Fruit fly (Drosophila melanogaster): ENCODE results near the gene Elp1.

Elp1 gene

DNA sequence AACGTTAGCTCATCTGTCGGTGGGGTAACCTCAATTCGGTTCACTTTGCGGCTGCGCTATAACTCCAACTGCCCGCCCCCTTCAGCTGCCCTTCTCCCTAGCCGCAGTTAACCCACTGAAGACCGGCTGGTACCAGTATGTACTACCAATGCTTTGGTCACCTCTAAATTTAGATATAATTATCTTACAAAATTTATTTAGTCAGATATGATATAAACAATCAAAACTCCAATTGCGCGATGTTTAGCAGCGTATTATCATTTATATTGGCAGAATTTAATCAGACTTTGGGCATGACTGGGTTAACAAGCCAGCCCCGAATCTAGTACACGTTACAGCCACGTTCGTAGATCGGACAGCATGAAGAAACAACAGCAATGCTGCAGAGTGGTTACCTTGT is 10.9 kb downstream of the Elp1 start (continued):
- TF ChIP-seq Oaz (GFP tag; IDR thresholded peaks at IDR 0.05), result 0 out of 2 replicates have a peak, but pooled peaks have one; percentile 34
- peak; percentile 42 for TF ChIP-seq odd (GFP tag; optimal IDR thresholded peaks at IDR 0.05)
- peak; percentile 8 for TF ChIP-seq CG9727 (GFP tag; optimal IDR thresholded peaks at IDR 0.05)
- peak; percentile 50; the same call in 1 of the 3 replicates for TF ChIP-seq so (GFP tag; IDR thresholded peaks at IDR 0.05)
- no peak for TF ChIP-seq HmgD (GFP tag; optimal IDR thresholded peaks at IDR 0.05)
- TF ChIP-seq vnd (GFP tag; IDR thresholded peaks at IDR 0.05; ENCODE audit: partially characterized antibody), result no peak
- TF ChIP-seq danr (GFP tag; IDR thresholded peaks at IDR 0.05), result no peak
- peak; percentile 64 for TF ChIP-seq row (GFP tag; IDR thresholded peaks at IDR 0.05)
- TF ChIP-seq CG3838 (GFP tag; optimal IDR thresholded peaks at IDR 0.05), result no peak
- TF ChIP-seq CG7987 (GFP tag; optimal IDR thresholded peaks at IDR 0.05), result no peak
- no peak for TF ChIP-seq gsb (GFP tag; IDR thresholded peaks at IDR 0.05)
- no peak for TF ChIP-seq CG1647 (GFP tag; optimal IDR thresholded peaks at IDR 0.05)
- TF ChIP-seq cas (GFP tag; IDR thresholded peaks at IDR 0.05), result no peak
- TF ChIP-seq disco-r (GFP tag; optimal IDR thresholded peaks at IDR 0.05), result no peak
- peak; percentile 66 for TF ChIP-seq Sox102F (GFP tag; optimal IDR thresholded peaks at IDR 0.05)
- no peak for TF ChIP-seq Dp (GFP tag; optimal IDR thresholded peaks at IDR 0.05)
- no peak for TF ChIP-seq eve (GFP tag; optimal IDR thresholded peaks at IDR 0.05)
- TF ChIP-seq lilli (GFP tag; optimal IDR thresholded peaks at IDR 0.05), result no peak
- peak; percentile 12 for TF ChIP-seq nerfin-1 (tag; optimal IDR thresholded peaks at IDR 0.05)
- TF ChIP-seq PHDP (tag; optimal IDR thresholded peaks at IDR 0.05), result peak; percentile 60
- no peak for TF ChIP-seq pros (GFP tag; optimal IDR thresholded peaks at IDR 0.05)
- no peak for TF ChIP-seq lbe (GFP tag; optimal IDR thresholded peaks at IDR 0.05)
- TF ChIP-seq CG17612 (GFP tag; IDR thresholded peaks at IDR 0.05), result 0 out of 2 replicates have a peak, but pooled peaks have one; percentile 18
- no peak for TF ChIP-seq CG8290 (GFP tag; optimal IDR thresholded peaks at IDR 0.05)
- TF ChIP-seq CG8290 (tag; optimal IDR thresholded peaks at IDR 0.05), result peak in 1 of 2 experiments; percentile 57
- TF ChIP-seq CG11085 (GFP tag; IDR thresholded peaks at IDR 0.05), result no peak
- no peak for TF ChIP-seq Atf-2 (GFP tag; optimal IDR thresholded peaks at IDR 0.05)
- TF ChIP-seq CG4854 (GFP tag; optimal IDR thresholded peaks at IDR 0.05), result peak; percentile 8
- TF ChIP-seq slou (GFP tag; optimal IDR thresholded peaks at IDR 0.05), result no peak
- no peak for TF ChIP-seq slp2 (GFP tag; optimal IDR thresholded peaks at IDR 0.05)
- peak; percentile 59 for TF ChIP-seq CG12391 (tag; optimal IDR thresholded peaks at IDR 0.05)
- peak; percentile 80 for TF ChIP-seq dmrt99B (tag; optimal IDR thresholded peaks at IDR 0.05)
- peak; percentile 61 for TF ChIP-seq CG31441 (GFP tag; IDR thresholded peaks at IDR 0.05)
- TF ChIP-seq twi (tag; optimal IDR thresholded peaks at IDR 0.05), result no peak
- TF ChIP-seq Antp (GFP tag; optimal IDR thresholded peaks at IDR 0.05), result no peak
- no peak for TF ChIP-seq al (GFP tag; IDR thresholded peaks at IDR 0.05)
- peak; percentile 34 for TF ChIP-seq CG30403 (GFP tag; optimal IDR thresholded peaks at IDR 0.05)
- no peak for TF ChIP-seq CG10565 (GFP tag; optimal IDR thresholded peaks at IDR 0.05)
- TF ChIP-seq Lhr (GFP tag; optimal IDR thresholded peaks at IDR 0.05), result no peak
- TF ChIP-seq repo (GFP tag; optimal IDR thresholded peaks at IDR 0.05), result no peak
- TF ChIP-seq CG17912 (GFP tag; optimal IDR thresholded peaks at IDR 0.05), result no peak
- no peak for TF ChIP-seq Nf-YA (GFP tag; IDR thresholded peaks at IDR 0.05)
- TF ChIP-seq cato (GFP tag; optimal IDR thresholded peaks at IDR 0.05; ENCODE audit: borderline replicate concordance), result no peak
- TF ChIP-seq emc (GFP tag; optimal IDR thresholded peaks at IDR 0.05), result no peak
- TF ChIP-seq E2f2 (GFP tag; IDR thresholded peaks at IDR 0.05), result peak; percentile 21; the same call in 1 of the 2 replicates
- no peak; the same call in 1 of the 2 replicates for TF ChIP-seq CG4730 (GFP tag; IDR thresholded peaks at IDR 0.05)
- TF ChIP-seq CG10431 (GFP tag; optimal IDR thresholded peaks at IDR 0.05), result no peak
- no peak for TF ChIP-seq CG1832 (GFP tag; optimal IDR thresholded peaks at IDR 0.05)
- TF ChIP-seq GATAe (GFP tag; conservative IDR thresholded peaks at IDR 0.05), result no peak
- TF ChIP-seq CG7372 (GFP tag; IDR thresholded peaks at IDR 0.05), result 0 out of 2 replicates have a peak, but pooled peaks have one; percentile 20
- TF ChIP-seq dysf (GFP tag; IDR thresholded peaks at IDR 0.05), result peak; percentile 70
- TF ChIP-seq CG4617 (GFP tag; optimal IDR thresholded peaks at IDR 0.05; ENCODE audit: borderline replicate concordance), result no peak
